Worm (Caenorhabditis elegans) whole organism, L3 larva: ENCODE measurements around the gene ugt-58.

Experiments used
- nhr-237 ChIP-seq: fragments of 150-350 bp; optimal IDR thresholded peaks from 2 replicates; lab custom pipeline; 2014; ENCODE audit warnings: missing biosample characterization, missing genetic modification characterization
- skn-1 ChIP-seq: fragments of 150-350 bp; optimal IDR thresholded peaks from 2 replicates; lab custom pipeline; 2014; ENCODE audit warnings: missing biosample characterization, missing genetic modification characterization

DNA sequence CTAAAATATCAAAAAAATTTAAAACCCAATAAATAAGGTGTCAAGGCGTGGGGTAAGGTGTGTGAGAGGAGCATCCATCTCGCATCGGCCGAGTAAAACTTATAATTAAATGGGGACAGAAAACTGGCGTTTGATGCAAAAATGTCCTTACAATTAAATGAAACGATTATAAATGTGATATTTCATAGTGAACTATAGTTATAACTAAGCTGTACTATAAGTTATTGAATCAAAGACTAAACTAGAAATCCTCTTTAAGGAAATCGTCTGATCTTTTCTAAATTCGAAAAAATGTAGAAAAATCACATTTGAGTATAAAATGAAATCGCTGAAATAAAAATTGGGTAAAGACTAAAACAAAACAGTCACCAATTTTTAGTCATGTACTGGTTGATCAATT, 35.9 kb downstream of the ugt-58 start, which contains the start of gene sra-6:
- TF ChIP-seq nhr-237 (tag; lab: Kevin White, UChicago) (no peak), skn-1 (tag; lab: Kevin White, UChicago) (no peak)
